Worm (Caenorhabditis elegans) whole organism, late embryonic: ENCODE data around the gene F26F4.6.

Experiments used
- C08G9.2 ChIP-seq: sonication (generic microtip); optimal IDR thresholded peaks from 2 replicates; lab custom pipeline; 2016; ENCODE audit warnings: mild to moderate bottlenecking, missing genetic modification characterization, moderate library complexity, missing compliant biosample characterization
- C38D4.7 ChIP-seq: fragments of 200-800 bp; sonication (Bioruptor generic); optimal IDR thresholded peaks from 2 replicates; lab custom pipeline; 2018; ENCODE audit warnings: mild to moderate bottlenecking, missing genetic modification characterization, moderate library complexity, missing compliant biosample characterization
- K09A11.1 ChIP-seq: sonication (generic microtip); optimal IDR thresholded peaks from 2 replicates; lab custom pipeline; 2017; ENCODE audit warnings: antibody characterized with exemption, mild to moderate bottlenecking, missing genetic modification characterization, missing compliant biosample characterization; ENCODE audit not compliant: insufficient read depth
- T23F11.4 ChIP-seq: fragments of 200-800 bp; sonication (Bioruptor generic); optimal IDR thresholded peaks from 2 replicates; lab custom pipeline; 2018; ENCODE audit warnings: mild to moderate bottlenecking, missing genetic modification characterization, missing compliant biosample characterization
- Y22D7AL.16 ChIP-seq: sonication (generic microtip); optimal IDR thresholded peaks from 2 replicates; lab custom pipeline; 2016; ENCODE audit warnings: missing genetic modification characterization, missing compliant biosample characterization
- ahr-1 ChIP-seq: sonication (generic microtip); optimal IDR thresholded peaks from 2 replicates; lab custom pipeline; 2016; ENCODE audit warnings: missing genetic modification characterization, missing compliant biosample characterization
- ama-1 ChIP-seq: fragments of 150-350 bp; optimal IDR thresholded peaks from 2 replicates; lab custom pipeline; 2014
- ceh-2 ChIP-seq: sonication (generic microtip); optimal IDR thresholded peaks from 2 replicates; lab custom pipeline; 2016; ENCODE audit warnings: missing genotype, missing genetic modification characterization, missing compliant biosample characterization
- ceh-22 ChIP-seq: sonication (generic microtip); optimal IDR thresholded peaks from 2 replicates; lab custom pipeline; 2017; ENCODE audit warnings: missing biosample characterization, missing genetic modification characterization
- ceh-30 ChIP-seq: fragments of 150-350 bp; optimal IDR thresholded peaks from 2 replicates; lab custom pipeline; 2014; ENCODE audit warnings: missing biosample characterization, missing genetic modification characterization
- ceh-31 ChIP-seq: sonication (generic microtip); optimal IDR thresholded peaks from 2 replicates; lab custom pipeline; 2016; ENCODE audit warnings: missing genetic modification characterization, missing compliant biosample characterization
- ceh-6 ChIP-seq: fragments of 200-800 bp; sonication (Bioruptor generic); optimal IDR thresholded peaks from 2 replicates; lab custom pipeline; 2018; ENCODE audit warnings: mild to moderate bottlenecking, missing genetic modification characterization, missing compliant biosample characterization
- che-1 ChIP-seq: sonication (generic microtip); optimal IDR thresholded peaks from 2 replicates; lab custom pipeline; 2016; ENCODE audit warnings: mild to moderate bottlenecking, missing genetic modification characterization, missing compliant biosample characterization
- dve-1 ChIP-seq: sonication (generic microtip); optimal IDR thresholded peaks from 2 replicates; lab custom pipeline; 2017; ENCODE audit warnings: antibody characterized with exemption, mild to moderate bottlenecking, missing genetic modification characterization, missing compliant biosample characterization
- elt-2 ChIP-seq: sonication (generic microtip); optimal IDR thresholded peaks from 2 replicates; lab custom pipeline; 2016; ENCODE audit warnings: missing genetic modification reagents, missing genetic modification characterization, missing compliant biosample characterization
- ets-4 ChIP-seq: sonication (generic microtip); optimal IDR thresholded peaks from 2 replicates; lab custom pipeline; 2016; ENCODE audit warnings: missing genetic modification characterization, missing compliant biosample characterization
- fax-1 ChIP-seq: sonication (generic microtip); optimal IDR thresholded peaks from 2 replicates; lab custom pipeline; 2016; ENCODE audit warnings: missing genotype, missing genetic modification characterization, missing compliant biosample characterization
- fkh-10 ChIP-seq: fragments of 150-350 bp; optimal IDR thresholded peaks from 2 replicates; lab custom pipeline; 2014; ENCODE audit warnings: missing biosample characterization, missing genetic modification reagents, missing genetic modification characterization
- fkh-6 ChIP-seq: sonication (generic microtip); optimal IDR thresholded peaks from 2 replicates; lab custom pipeline; 2016; ENCODE audit warnings: missing genetic modification characterization, missing compliant biosample characterization
- gmeb-2 ChIP-seq: sonication (generic microtip); optimal IDR thresholded peaks from 2 replicates; lab custom pipeline; 2016; ENCODE audit warnings: missing genetic modification characterization, inconsistent platforms, missing compliant biosample characterization
- hlh-30 ChIP-seq: sonication (generic microtip); optimal IDR thresholded peaks from 2 replicates; lab custom pipeline; 2017; ENCODE audit warnings: antibody characterized with exemption, missing genetic modification characterization, missing compliant biosample characterization; ENCODE audit not compliant: insufficient read depth
- lim-6 ChIP-seq: sonication (generic microtip); optimal IDR thresholded peaks from 2 replicates; lab custom pipeline; 2016; ENCODE audit warnings: missing genetic modification characterization, missing compliant biosample characterization
- lin-11 ChIP-seq: fragments of 200-800 bp; sonication (Bioruptor generic); optimal IDR thresholded peaks from 2 replicates; lab custom pipeline; 2018; ENCODE audit warnings: mild to moderate bottlenecking, missing genetic modification characterization, missing compliant biosample characterization
- mec-3 ChIP-seq: sonication (generic microtip); optimal IDR thresholded peaks from 2 replicates; lab custom pipeline; 2016; ENCODE audit warnings: borderline replicate concordance, missing genetic modification characterization, missing compliant biosample characterization
- nfya-1 ChIP-seq: sonication (generic microtip); optimal IDR thresholded peaks from 2 replicates; lab custom pipeline; 2017; ENCODE audit warnings: missing genetic modification characterization, mild to moderate bottlenecking, missing compliant biosample characterization, antibody characterized with exemption, moderate library complexity
- nhr-11 ChIP-seq: fragments of 150-350 bp; optimal IDR thresholded peaks from 2 replicates; lab custom pipeline; 2014; ENCODE audit warnings: missing biosample characterization, missing genetic modification characterization
- pag-3 ChIP-seq: sonication (generic microtip); optimal IDR thresholded peaks from 2 replicates; lab custom pipeline; 2016; ENCODE audit warnings: missing compliant biosample characterization, missing genetic modification characterization, borderline replicate concordance
- pha-2 ChIP-seq: sonication (generic microtip); optimal IDR thresholded peaks from 2 replicates; lab custom pipeline; 2017; ENCODE audit warnings: mild to moderate bottlenecking, missing genetic modification characterization, missing compliant biosample characterization
- pha-4 ChIP-seq: fragments of 150-350 bp; optimal IDR thresholded peaks from 2 replicates; lab custom pipeline; 2018; ENCODE audit warnings: missing biosample characterization, missing genetic modification reagents, missing genetic modification characterization
- pros-1 ChIP-seq: fragments of 150-350 bp; optimal IDR thresholded peaks from 2 replicates; lab custom pipeline; 2014; ENCODE audit warnings: missing biosample characterization, missing genetic modification reagents, missing genetic modification characterization
- ref-2 ChIP-seq: sonication (generic microtip); optimal IDR thresholded peaks from 2 replicates; lab custom pipeline; 2016; ENCODE audit warnings: missing genetic modification characterization, missing compliant biosample characterization
- rnt-1 ChIP-seq: sonication (generic microtip); optimal IDR thresholded peaks from 2 replicates; lab custom pipeline; 2016; ENCODE audit warnings: missing genetic modification characterization, missing compliant biosample characterization
- tbx-7 ChIP-seq: sonication (generic microtip); optimal IDR thresholded peaks from 2 replicates; lab custom pipeline; 2016; ENCODE audit warnings: missing genotype, missing genetic modification characterization, missing compliant biosample characterization
- unc-3 ChIP-seq, 2 experiments: fragments of 200-800 bp in 1 of 2; sonication (Bioruptor generic) in 1 of 2; sonication (generic microtip) in 1 of 2; conservative IDR thresholded peaks in 1 of 2; optimal IDR thresholded peaks in 1 of 2; 2 replicates each; pipeline versions ENCODE4 v1.3.6 to Lab custom; 2016 to 2022; ENCODE audit warnings: missing compliant biosample characterization in 2 of 2, missing genetic modification characterization in 2 of 2, missing genetic modification reagents in 1 of 2
- unc-42 ChIP-seq: sonication (generic microtip); optimal IDR thresholded peaks from 2 replicates; lab custom pipeline; 2016; ENCODE audit warnings: missing genotype, missing genetic modification characterization, missing compliant biosample characterization
- unc-55 ChIP-seq: sonication (generic microtip); optimal IDR thresholded peaks from 2 replicates; lab custom pipeline; 2017; ENCODE audit warnings: missing biosample characterization, missing genetic modification reagents, missing genetic modification characterization
- unc-86 ChIP-seq: sonication (generic microtip); optimal IDR thresholded peaks from 2 replicates; lab custom pipeline; 2016; ENCODE audit warnings: missing genetic modification characterization, missing compliant biosample characterization
- zip-5 ChIP-seq: sonication (generic microtip); optimal IDR thresholded peaks from 2 replicates; lab custom pipeline; 2016; ENCODE audit warnings: missing genetic modification characterization, missing compliant biosample characterization
- ztf-16 ChIP-seq: sonication (generic microtip); optimal IDR thresholded peaks from 2 replicates; lab custom pipeline; 2017; ENCODE audit warnings: missing genetic modification characterization, missing compliant biosample characterization

The F26F4.6 gene

ce11 chrIII:4890997-4891396 is 2.4 kb downstream of the F26F4.6 start, which contains the start of gene F26F4.5:
TSS of gene F26F4.5 (minus strand) at chrIII:4891252.
- TF ChIP-seq nfya-1 (tag; lab: Kevin White, UChicago) (no peak), lim-6 (no peak), hlh-30 (tag; lab: Kevin White, UChicago) (no peak)

ce11 chrIII:4887291-4887690 is 6.1 kb downstream of the F26F4.6 start, which contains the start of gene clec-6:
TSS of gene clec-6 (minus strand) at chrIII:4887444.
- TF ChIP-seq gmeb-2 (tag; lab: Kevin White, UChicago) (no peak), ahr-1 (tag; lab: Kevin White, UChicago) (no peak), ref-2 (tag; lab: Kevin White, UChicago) (no peak), pha-4 (tag; lab: Kevin White, UChicago) (no peak), ets-4 (tag; lab: Kevin White, UChicago) (no peak), dve-1 (tag; lab: Kevin White, UChicago) (no peak), ceh-2 (tag; lab: Kevin White, UChicago) (no peak), mec-3 (tag; lab: Kevin White, UChicago) (no peak), pros-1 (tag; lab: Kevin White, UChicago) (no peak), T23F11.4 (GFP tag; lab: Kevin White, UChicago) (no peak), rnt-1 (tag; lab: Kevin White, UChicago) (no peak), ztf-16 (no peak), Y22D7AL.16 (tag; lab: Kevin White, UChicago) (no peak), zip-5 (tag; lab: Kevin White, UChicago) (no peak), ceh-22 (tag; lab: Kevin White, UChicago) (no peak), ceh-30 (tag; lab: Kevin White, UChicago) (no peak)
- TF ChIP-seq, all 69 proteins: peak for 0

- TF ChIP-seq fkh-10 (GFP tag; lab: Kevin White, UChicago) (no peak), unc-86 (no peak), unc-55 (GFP tag; lab: Kevin White, UChicago) (no peak), pha-4 (tag; lab: Kevin White, UChicago) (no peak), gmeb-2 (tag; lab: Kevin White, UChicago) (no peak), lim-6 (no peak), hlh-30 (tag; lab: Kevin White, UChicago) (no peak), che-1 (tag; lab: Kevin White, UChicago) (no peak), pha-2 (no peak), ceh-31 (tag; lab: Kevin White, UChicago) (no peak), C08G9.2 (tag; lab: Kevin White, UChicago) (no peak), nhr-11 (tag; lab: Kevin White, UChicago) (no peak)
Measured at ce11 chrIII:4883429-4883828, 10.0 kb downstream of the F26F4.6 start, which contains the start of gene clec-5. TSS of gene clec-5 (minus strand) at chrIII:4883606.

ce11 chrIII:4881955-4882354 is 11.5 kb downstream of the F26F4.6 start:
- TF ChIP-seq hlh-30 (tag; lab: Kevin White, UChicago) (no peak), tbx-7 (tag; lab: Kevin White, UChicago) (no peak), ama-1 (lab: Kevin White, UChicago) (no peak), unc-42 (tag; lab: Kevin White, UChicago) (no peak), che-1 (tag; lab: Kevin White, UChicago) (no peak), fkh-6 (tag; lab: Kevin White, UChicago) (no peak), unc-3 (GFP tag; conservative IDR thresholded peaks at IDR 0.05; lab: Robert Waterston, UW) (no peak), unc-3 (tag; optimal IDR thresholded peaks at IDR 0.05; lab: Kevin White, UChicago) (no peak), C38D4.7 (GFP tag; lab: Kevin White, UChicago) (no peak), gmeb-2 (tag; lab: Kevin White, UChicago) (no peak), lin-11 (no peak), ceh-22 (tag; lab: Kevin White, UChicago) (no peak), Y22D7AL.16 (tag; lab: Kevin White, UChicago) (no peak), elt-2 (no peak), fax-1 (tag; lab: Kevin White, UChicago) (no peak), pag-3 (tag; lab: Kevin White, UChicago) (no peak), K09A11.1 (no peak), ceh-6 (GFP tag; lab: Kevin White, UChicago) (no peak)
